Fruit fly (Drosophila melanogaster): ENCODE measurements around the gene CG13994.
A peak's percentile ranks its signal among the peaks of the same experiment; 100 is the strongest.

Gene CG13994

dm6 chr2L:6078757-6079351 lies 16.1 kb downstream of the CG13994 start:
- TF ChIP-seq pan (optimal IDR thresholded peaks at IDR 0.05) = no peak
- peak; percentile 23 for TF ChIP-seq Sp1 (GFP tag; optimal IDR thresholded peaks at IDR 0.05)
- TF ChIP-seq dl (GFP tag; optimal IDR thresholded peaks at IDR 0.05; ENCODE audit: insufficient read depth in 1 of 2, partially characterized antibody in 2 of 2) = peak; percentile 0 to 19
- TF ChIP-seq GATAd (GFP tag; optimal IDR thresholded peaks at IDR 0.05) = no peak
- peak; percentile 31 for TF ChIP-seq h (GFP tag; optimal IDR thresholded peaks at IDR 0.05)
- peak; percentile 30 for TF ChIP-seq Dif (GFP tag; optimal IDR thresholded peaks at IDR 0.05; ENCODE audit: partially characterized antibody)
- TF ChIP-seq psq (GFP tag; optimal IDR thresholded peaks at IDR 0.05) = peak; percentile 57
- no peak for TF ChIP-seq br (GFP tag; optimal IDR thresholded peaks at IDR 0.05)
- peak; percentile 95 for TF ChIP-seq tai (GFP tag; optimal IDR thresholded peaks at IDR 0.05)
- TF ChIP-seq Rel (GFP tag; optimal IDR thresholded peaks at IDR 0.05) = no peak
- TF ChIP-seq Rel (tag; optimal IDR thresholded peaks at IDR 0.05) = peak; percentile 17
- TF ChIP-seq CrebA (GFP tag; optimal IDR thresholded peaks at IDR 0.05; ENCODE audit: borderline replicate concordance) = no peak

dm6 chr2L:6080329-6080728 lies 17.5 kb downstream of the CG13994 start:
- no peak for TF ChIP-seq rgr (GFP tag; optimal IDR thresholded peaks at IDR 0.05)
- TF ChIP-seq Rel (GFP tag; optimal IDR thresholded peaks at IDR 0.05) = no peak
- TF ChIP-seq Rel (tag; optimal IDR thresholded peaks at IDR 0.05) = peak; percentile 11

dm6 chr2L:6081134-6081832 lies 18.5 kb downstream of the CG13994 start:
- TF ChIP-seq dmrt93B (GFP tag; optimal IDR thresholded peaks at IDR 0.05) (no peak), ey (GFP tag; optimal IDR thresholded peaks at IDR 0.05) (no peak), usp (GFP tag; optimal IDR thresholded peaks at IDR 0.05) (no peak), h (GFP tag; optimal IDR thresholded peaks at IDR 0.05) (peak; percentile 5), pan (optimal IDR thresholded peaks at IDR 0.05) (no peak), foxo (GFP tag; optimal IDR thresholded peaks at IDR 0.05) (no peak), Dif (GFP tag; optimal IDR thresholded peaks at IDR 0.05; ENCODE audit: partially characterized antibody) (no peak), rgr (GFP tag; optimal IDR thresholded peaks at IDR 0.05) (no peak), HLH106 (tag; optimal IDR thresholded peaks at IDR 0.05) (peak; percentile 15), Rel (GFP tag; optimal IDR thresholded peaks at IDR 0.05) (no peak), Rel (tag; optimal IDR thresholded peaks at IDR 0.05) (peak; percentile 50), sage (GFP tag; optimal IDR thresholded peaks at IDR 0.05) (no peak), jim (GFP tag; optimal IDR thresholded peaks at IDR 0.05) (no peak), Abd-B (GFP tag; optimal IDR thresholded peaks at IDR 0.05) (no peak), Vsx2 (GFP tag; optimal IDR thresholded peaks at IDR 0.05; ENCODE audit: partially characterized antibody) (peak; percentile 9), CG9705 (GFP tag; optimal IDR thresholded peaks at IDR 0.05) (peak; percentile 36), OdsH (GFP tag; optimal IDR thresholded peaks at IDR 0.05) (no peak), Hnf4 (GFP tag; optimal IDR thresholded peaks at IDR 0.05) (no peak), Dfd (GFP tag; optimal IDR thresholded peaks at IDR 0.05) (no peak), br (GFP tag; optimal IDR thresholded peaks at IDR 0.05) (no peak), CrebA (GFP tag; optimal IDR thresholded peaks at IDR 0.05; ENCODE audit: borderline replicate concordance) (no peak), brk (GFP tag; optimal IDR thresholded peaks at IDR 0.05) (no peak), Mio (GFP tag; optimal IDR thresholded peaks at IDR 0.05) (no peak), N (GFP tag; optimal IDR thresholded peaks at IDR 0.05) (no peak), Hr78 (GFP tag; optimal IDR thresholded peaks at IDR 0.05) (no peak), tai (GFP tag; optimal IDR thresholded peaks at IDR 0.05) (peak; percentile 49), Sp1 (GFP tag; optimal IDR thresholded peaks at IDR 0.05) (peak; percentile 54), psq (GFP tag; optimal IDR thresholded peaks at IDR 0.05) (peak; percentile 57), lola (GFP tag; optimal IDR thresholded peaks at IDR 0.05) (peak; percentile 51), Myc (optimal IDR thresholded peaks at IDR 0.05) (no peak), Hr83 (GFP tag; optimal IDR thresholded peaks at IDR 0.05; ENCODE audit: poor library complexity, severe bottlenecking) (no peak), dl (GFP tag; optimal IDR thresholded peaks at IDR 0.05; ENCODE audit: insufficient read depth in 1 of 2, partially characterized antibody in 2 of 2) (peak in 1 of 2 experiments; percentile 55), dsf (GFP tag; optimal IDR thresholded peaks at IDR 0.05; ENCODE audit: borderline replicate concordance) (no peak), fru (GFP tag; optimal IDR thresholded peaks at IDR 0.05) (no peak), GATAd (GFP tag; optimal IDR thresholded peaks at IDR 0.05) (no peak), sv (GFP tag; optimal IDR thresholded peaks at IDR 0.05) (no peak), Jra (GFP tag; optimal IDR thresholded peaks at IDR 0.05) (no peak), CG32264 (GFP tag; optimal IDR thresholded peaks at IDR 0.05) (no peak), woc (GFP tag; optimal IDR thresholded peaks at IDR 0.05) (peak; percentile 40)
